Worm (Caenorhabditis elegans) whole organism, late embryonic: ENCODE measurements around the gene evl-14.

Source experiments
- ceh-18 ChIP-seq: sonication (generic microtip); optimal IDR thresholded peaks from 2 replicates; lab custom pipeline; 2016; ENCODE audit warnings: missing genetic modification characterization, missing compliant biosample characterization
- ceh-19 ChIP-seq: fragments of 200-800 bp; sonication (Bioruptor generic); optimal IDR thresholded peaks from 2 replicates; lab custom pipeline; 2018; ENCODE audit warnings: mild to moderate bottlenecking, missing genetic modification characterization, missing compliant biosample characterization
- ceh-48 ChIP-seq: sonication (generic microtip); optimal IDR thresholded peaks from 2 replicates; lab custom pipeline; 2016; ENCODE audit warnings: missing genetic modification characterization, inconsistent platforms, missing compliant biosample characterization
- ets-4 ChIP-seq: sonication (generic microtip); optimal IDR thresholded peaks from 2 replicates; lab custom pipeline; 2016; ENCODE audit warnings: missing genetic modification characterization, missing compliant biosample characterization
- npax-4 ChIP-seq: sonication (generic microtip); optimal IDR thresholded peaks from 2 replicates; lab custom pipeline; 2016; ENCODE audit warnings: missing genetic modification characterization, missing compliant biosample characterization
- pag-3 ChIP-seq: sonication (generic microtip); optimal IDR thresholded peaks from 2 replicates; lab custom pipeline; 2016; ENCODE audit warnings: missing compliant biosample characterization, missing genetic modification characterization, borderline replicate concordance
- pha-4 ChIP-seq: fragments of 150-350 bp; optimal IDR thresholded peaks from 2 replicates; lab custom pipeline; 2018; ENCODE audit warnings: missing biosample characterization, missing genetic modification reagents, missing genetic modification characterization
- ref-2 ChIP-seq: sonication (generic microtip); optimal IDR thresholded peaks from 2 replicates; lab custom pipeline; 2016; ENCODE audit warnings: missing genetic modification characterization, missing compliant biosample characterization
- tbx-2 ChIP-seq: sonication (generic microtip); optimal IDR thresholded peaks from 2 replicates; lab custom pipeline; 2016; ENCODE audit warnings: missing genetic modification characterization, missing compliant biosample characterization
- unc-3 ChIP-seq, 2 experiments: fragments of 200-800 bp in 1 of 2; sonication (Bioruptor generic) in 1 of 2; sonication (generic microtip) in 1 of 2; conservative IDR thresholded peaks in 1 of 2; optimal IDR thresholded peaks in 1 of 2; 2 replicates each; pipeline versions ENCODE4 v1.3.6 to Lab custom; 2016 to 2022; ENCODE audit warnings: missing compliant biosample characterization in 2 of 2, missing genetic modification characterization in 2 of 2, missing genetic modification reagents in 1 of 2

DNA sequence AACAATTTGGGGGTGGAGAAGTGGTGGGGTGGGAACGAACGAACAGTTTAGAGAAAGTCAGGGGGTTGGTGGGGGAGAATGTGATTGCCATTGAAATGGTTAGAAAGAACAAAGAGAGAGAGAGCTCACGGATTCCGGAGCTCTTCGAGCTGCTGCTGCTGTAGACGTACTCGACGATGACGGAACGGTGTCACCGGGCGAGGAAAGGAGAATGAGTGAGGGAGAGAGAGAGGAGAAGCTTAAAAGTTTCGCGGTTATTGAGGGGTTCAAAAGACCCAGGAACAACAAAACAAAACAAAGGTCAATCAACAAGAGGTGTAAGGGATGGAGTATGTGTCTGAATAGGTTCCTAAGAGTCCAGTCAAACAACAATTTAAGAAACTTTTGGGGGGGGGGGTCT lies 36.7 kb downstream of the evl-14 start:
- TF ChIP-seq ceh-19 (GFP tag; lab: Kevin White, UChicago) (no peak), tbx-2 (tag; lab: Kevin White, UChicago) (no peak), ceh-18 (no peak), ref-2 (tag; lab: Kevin White, UChicago) (no peak), npax-4 (tag; lab: Kevin White, UChicago) (no peak), pha-4 (tag; lab: Kevin White, UChicago) (no peak), unc-3 (GFP tag; conservative IDR thresholded peaks at IDR 0.05; lab: Robert Waterston, UW) (no peak), unc-3 (tag; optimal IDR thresholded peaks at IDR 0.05; lab: Kevin White, UChicago) (no peak), pag-3 (no peak), ets-4 (tag; lab: Kevin White, UChicago) (no peak), ceh-48 (no peak)
